Worm (Caenorhabditis elegans): ENCODE measurements around the gene F52C6.2.

DNA sequence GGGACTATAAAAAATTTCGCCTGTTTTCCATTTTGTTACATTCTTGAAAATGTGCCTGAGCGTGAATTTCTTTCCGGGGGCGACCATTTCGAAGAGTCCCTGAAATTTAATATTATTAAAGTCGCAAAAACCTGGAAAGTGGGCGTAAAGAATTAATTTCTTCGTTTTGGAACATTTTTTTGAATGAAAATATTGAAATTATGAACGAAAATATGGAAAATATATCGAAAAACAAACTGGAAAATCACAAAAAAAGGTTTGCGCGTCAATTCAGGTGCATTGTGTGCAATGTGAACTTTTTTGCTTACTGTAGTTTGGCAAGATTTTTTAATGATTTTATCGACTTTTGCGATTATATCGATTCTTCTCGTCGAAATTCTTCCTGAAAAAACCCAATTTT, 5.2 kb upstream of the F52C6.2 start, which contains the start of gene bath-7:
- TF ChIP-seq ceh-13 (GFP tag; optimal IDR thresholded peaks at IDR 0.05), result no peak
- TF ChIP-seq ama-1 (optimal IDR thresholded peaks at IDR 0.05), result no peak
- TF ChIP-seq ets-7 (tag; optimal IDR thresholded peaks at IDR 0.05), result no peak
- TF ChIP-seq hmg-4 (GFP tag; optimal IDR thresholded peaks at IDR 0.05), result no peak
- no peak for TF ChIP-seq flt-1 (GFP tag; IDR thresholded peaks at IDR 0.05)
- no peak for TF ChIP-seq hnd-1 (tag; optimal IDR thresholded peaks at IDR 0.05)
